Worm (Caenorhabditis elegans) whole organism, L3 larva: ENCODE results near the gene ctf-18.

Experiments used
- R02D3.7 ChIP-seq: fragments of 150-350 bp; optimal IDR thresholded peaks from 2 replicates; lab custom pipeline; 2014; ENCODE audit warnings: missing biosample characterization, missing genetic modification characterization
- aly-2 ChIP-seq: fragments of 150-350 bp; optimal IDR thresholded peaks from 2 replicates; lab custom pipeline; 2014; ENCODE audit warnings: missing biosample characterization, missing genetic modification characterization
- ceh-16 ChIP-seq: sonication (generic microtip); optimal IDR thresholded peaks from 2 replicates; lab custom pipeline; 2017; ENCODE audit warnings: missing biosample characterization, missing genetic modification characterization
- ceh-82 ChIP-seq: fragments of 150-350 bp; optimal IDR thresholded peaks from 2 replicates; lab custom pipeline; 2014; ENCODE audit warnings: missing biosample characterization, missing genetic modification characterization
- jun-1 ChIP-seq: fragments of 150-350 bp; optimal IDR thresholded peaks from 2 replicates; lab custom pipeline; 2014; ENCODE audit warnings: missing biosample characterization, missing genetic modification reagents, missing genetic modification characterization
- mml-1 ChIP-seq: fragments of 150-350 bp; sonication (generic microtip); optimal IDR thresholded peaks from 3 replicates; lab custom pipeline; 2014; ENCODE audit warnings: missing biosample characterization, missing genetic modification characterization
- nhr-237 ChIP-seq: fragments of 150-350 bp; optimal IDR thresholded peaks from 2 replicates; lab custom pipeline; 2014; ENCODE audit warnings: missing biosample characterization, missing genetic modification characterization
- nhr-28 ChIP-seq: fragments of 150-350 bp; optimal IDR thresholded peaks from 2 replicates; lab custom pipeline; 2014; ENCODE audit warnings: missing biosample characterization, missing genetic modification characterization
- nhr-67 ChIP-seq: fragments of 150-350 bp; optimal IDR thresholded peaks from 2 replicates; lab custom pipeline; 2014; ENCODE audit warnings: missing biosample characterization, missing genetic modification characterization
- skn-1 ChIP-seq: fragments of 150-350 bp; optimal IDR thresholded peaks from 2 replicates; lab custom pipeline; 2014; ENCODE audit warnings: missing biosample characterization, missing genetic modification characterization
- snpc-4 ChIP-seq: fragments of 150-350 bp; optimal IDR thresholded peaks from 2 replicates; lab custom pipeline; 2014; ENCODE audit warnings: missing biosample characterization, missing genetic modification characterization
- unc-62 ChIP-seq: fragments of 150-350 bp; sonication (generic microtip); optimal IDR thresholded peaks from 4 replicates; lab custom pipeline; 2014; ENCODE audit warnings: missing biosample characterization, missing genetic modification reagents, missing genetic modification characterization

ce11 chrIV:10075034-10075510, 51.4 kb downstream of the ctf-18 start, which contains the start of the genes ttbk-4 and W01B6.4:
- TF ChIP-seq unc-62 (no peak), nhr-237 (tag; lab: Kevin White, UChicago) (no peak), R02D3.7 (tag; lab: Kevin White, UChicago) (no peak), ceh-16 (no peak), skn-1 (tag; lab: Kevin White, UChicago) (no peak), aly-2 (tag; lab: Kevin White, UChicago) (no peak), mml-1 (tag; lab: Kevin White, UChicago) (no peak), ceh-82 (no peak), nhr-67 (no peak), snpc-4 (tag; lab: Kevin White, UChicago) (no peak), nhr-28 (tag; lab: Kevin White, UChicago) (no peak), jun-1 (tag; lab: Kevin White, UChicago) (no peak)
